Fruit fly (Drosophila melanogaster): ENCODE measurements around the gene CG42394.

CG42394 gene

DNA sequence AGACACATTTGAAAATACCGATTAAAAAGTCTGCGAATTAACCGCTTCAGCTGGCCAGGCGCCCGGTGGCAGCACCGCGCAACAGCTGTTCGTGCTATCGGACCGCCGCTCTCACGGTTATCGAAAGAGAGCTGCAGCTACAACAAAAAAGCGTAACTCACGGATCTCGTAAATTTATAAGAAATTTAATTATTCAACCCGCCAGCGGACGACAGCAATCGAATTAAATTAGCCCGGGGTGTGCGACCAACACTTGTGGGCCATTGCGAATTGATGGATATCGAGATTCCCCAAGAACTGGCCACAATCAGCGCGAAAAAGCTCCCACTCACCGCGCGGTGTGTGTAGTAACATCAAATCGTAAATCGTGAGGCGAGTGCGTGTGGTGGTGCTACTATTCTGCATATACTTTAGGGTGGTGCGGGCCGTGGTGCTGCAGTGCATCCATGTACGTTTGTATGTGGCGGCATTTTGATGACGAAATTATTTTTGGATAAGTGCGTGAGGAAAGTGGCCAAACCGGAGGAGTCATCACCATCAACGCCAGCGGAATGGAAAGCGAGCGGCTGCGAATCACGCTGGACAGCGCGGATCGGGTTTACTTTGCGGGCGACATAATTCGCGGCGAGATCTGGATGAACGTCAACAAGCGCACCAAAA, 35.9 kb downstream of the CG42394 start, which contains the start of gene Leash:
TSS of gene Leash (plus strand) at position 119 of the 660 bp plus-strand sequence.
- no peak for TF ChIP-seq noc (tag; optimal IDR thresholded peaks at IDR 0.05)

dm6 chr3R:10886462-10887315, 37.1 kb downstream of the CG42394 start:
- peak; percentile 96 for TF ChIP-seq noc (tag; optimal IDR thresholded peaks at IDR 0.05)

DNA sequence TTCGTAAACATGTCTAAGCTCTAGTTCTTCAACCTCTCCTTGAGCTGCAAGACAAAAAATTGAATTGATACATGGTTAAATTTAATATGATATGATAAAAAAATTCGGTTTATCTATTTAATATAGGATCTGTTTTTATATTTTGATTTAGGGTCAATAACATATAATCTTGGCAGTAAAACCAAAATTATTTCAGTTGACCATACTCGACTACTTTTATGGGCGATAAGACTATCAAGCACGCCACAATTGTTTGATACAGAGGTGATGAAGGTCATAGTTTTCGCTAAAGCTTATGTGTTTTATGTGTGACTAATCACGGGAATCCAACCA, 38.6 kb downstream of the CG42394 start:
- TF ChIP-seq noc (tag; optimal IDR thresholded peaks at IDR 0.05), result peak; percentile 48

DNA sequence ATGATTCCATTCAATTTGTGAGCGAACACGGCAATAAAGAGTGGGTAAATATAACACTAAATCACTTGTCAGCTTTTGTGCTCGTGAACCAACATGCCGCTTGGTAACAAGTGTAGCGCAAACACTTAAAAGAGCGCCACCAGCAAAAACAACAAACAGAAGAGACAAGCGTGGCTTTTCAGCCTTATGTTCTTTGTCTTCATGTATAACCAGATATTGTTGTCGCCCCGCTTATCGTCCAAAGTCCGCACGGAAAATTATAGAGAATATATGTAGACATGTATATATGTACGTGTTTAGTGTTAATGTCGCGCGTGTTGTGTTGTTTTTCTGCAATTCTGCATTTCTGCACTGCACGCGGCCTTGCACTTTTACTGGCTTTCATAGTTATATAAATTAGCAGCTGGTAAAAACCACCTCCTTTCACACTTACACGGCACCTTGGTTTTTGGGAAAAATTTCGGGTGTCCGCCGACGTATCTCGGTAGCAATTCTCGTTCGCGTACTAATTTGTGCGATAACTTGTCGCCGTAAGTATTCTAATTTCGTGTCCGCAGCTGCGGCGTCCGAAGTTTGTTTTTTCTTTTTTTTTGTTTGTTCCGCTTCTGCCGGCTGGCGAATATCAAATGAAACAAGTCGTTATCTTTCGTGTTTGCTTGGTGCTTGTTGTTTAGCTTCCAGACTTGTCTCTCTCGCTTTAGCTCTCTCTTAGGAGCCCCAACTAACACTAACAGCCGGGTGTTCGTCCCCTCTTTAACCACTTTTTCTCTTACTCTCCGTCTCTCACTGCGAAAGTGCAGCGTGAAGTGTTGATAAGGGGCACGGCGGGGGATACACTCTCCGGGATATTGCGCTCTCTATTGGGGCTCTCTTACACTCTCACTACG, 39.3 kb downstream of the CG42394 start:
- peak; percentile 76 for TF ChIP-seq noc (tag; optimal IDR thresholded peaks at IDR 0.05)

- no peak for TF ChIP-seq noc (tag; optimal IDR thresholded peaks at IDR 0.05)
Measured at dm6 chr3R:10889520-10889887, 39.9 kb downstream of the CG42394 start, which contains the start of gene Ak3. Gene Ak3 (minus strand): TSS chr3R:10889588.

dm6 chr3R:10893327-10893726, 43.7 kb downstream of the CG42394 start, which contains the start of gene CG6621:
Gene CG6621 (minus strand): TSS chr3R:10893531.
- no peak for TF ChIP-seq noc (tag; optimal IDR thresholded peaks at IDR 0.05)

Data from whole organism, larva.